Worm (Caenorhabditis elegans) whole organism, early embryonic: ENCODE results near the gene F35F10.6.

ENCODE experiments used
- B0310.2 ChIP-seq: sonication (generic microtip); optimal IDR thresholded peaks from 2 replicates; lab custom pipeline; 2016; ENCODE audit warnings: mild to moderate bottlenecking, missing genetic modification characterization, missing compliant biosample characterization
- F13C5.2 ChIP-seq: sonication (generic microtip); optimal IDR thresholded peaks from 2 replicates; lab custom pipeline; 2017; ENCODE audit warnings: mild to moderate bottlenecking, missing genetic modification characterization, inconsistent platforms, missing compliant biosample characterization
- aly-1 ChIP-seq: sonication (generic microtip); optimal IDR thresholded peaks from 2 replicates; lab custom pipeline; 2016; ENCODE audit warnings: missing genetic modification characterization, missing compliant biosample characterization
- ama-1 ChIP-seq: fragments of 150-350 bp; optimal IDR thresholded peaks from 2 replicates; lab custom pipeline; 2014
- ceh-13 ChIP-seq: fragments of 200-800 bp; sonication (Bioruptor generic); optimal IDR thresholded peaks from 2 replicates; lab custom pipeline; 2018; ENCODE audit warnings: mild to moderate bottlenecking, missing genetic modification characterization, missing compliant biosample characterization
- ceh-36 ChIP-seq: sonication (generic microtip); optimal IDR thresholded peaks from 2 replicates; lab custom pipeline; 2016; ENCODE audit warnings: missing genetic modification characterization, inconsistent platforms, missing compliant biosample characterization
- ets-7 ChIP-seq: sonication (generic microtip); optimal IDR thresholded peaks from 2 replicates; lab custom pipeline; 2016; ENCODE audit warnings: missing genotype, missing genetic modification characterization, missing compliant biosample characterization
- flt-1 ChIP-seq: fragments of 200-800 bp; sonication (Bioruptor generic); IDR thresholded peaks from 2 replicates; pipeline ENCODE4 v1.3.6; 2022; ENCODE audit warnings: missing genetic modification characterization, missing compliant biosample characterization
- hmbx-1 ChIP-seq: sonication (generic microtip); optimal IDR thresholded peaks from 2 replicates; lab custom pipeline; 2016; ENCODE audit warnings: mild to moderate bottlenecking, missing genetic modification characterization, missing compliant biosample characterization
- hmg-4 ChIP-seq: fragments of 200-800 bp; sonication (Bioruptor generic); optimal IDR thresholded peaks from 2 replicates; lab custom pipeline; 2018; ENCODE audit warnings: mild to moderate bottlenecking, missing genetic modification characterization, missing compliant biosample characterization
- hnd-1 ChIP-seq: sonication (generic microtip); optimal IDR thresholded peaks from 2 replicates; lab custom pipeline; 2016; ENCODE audit warnings: missing genetic modification characterization, missing compliant biosample characterization
- pes-1 ChIP-seq: fragments of 200-800 bp; sonication (Bioruptor generic); IDR thresholded peaks from 2 replicates; pipeline ENCODE4 v1.3.6; 2022; ENCODE audit warnings: missing genetic modification reagents, missing genetic modification characterization, missing compliant biosample characterization
- scrt-1 ChIP-seq: fragments of 200-800 bp; sonication (Bioruptor generic); IDR thresholded peaks from 2 replicates; pipeline ENCODE4 v1.3.6; 2022; ENCODE audit warnings: missing genetic modification characterization, missing compliant biosample characterization
- sea-1 ChIP-seq: fragments of 200-800 bp; sonication (Bioruptor generic); conservative IDR thresholded peaks from 2 replicates; pipeline ENCODE4 v1.3.6; 2022; ENCODE audit warnings: missing genetic modification characterization, missing compliant biosample characterization
- tbx-11 ChIP-seq: fragments of 200-800 bp; sonication (Bioruptor generic); IDR thresholded peaks from 2 replicates; pipeline ENCODE4 v1.3.6; 2022; ENCODE audit warnings: missing genetic modification characterization, missing compliant biosample characterization
- tbx-37 ChIP-seq: fragments of 200-800 bp; sonication (Bioruptor generic); conservative IDR thresholded peaks from 2 replicates; pipeline ENCODE4 v1.3.6; 2022; ENCODE audit warnings: missing genetic modification reagents, missing genetic modification characterization, missing compliant biosample characterization
- tra-4 ChIP-seq: sonication (generic microtip); optimal IDR thresholded peaks from 2 replicates; lab custom pipeline; 2017; ENCODE audit warnings: missing genetic modification characterization, missing compliant biosample characterization

F35F10.6 gene

DNA sequence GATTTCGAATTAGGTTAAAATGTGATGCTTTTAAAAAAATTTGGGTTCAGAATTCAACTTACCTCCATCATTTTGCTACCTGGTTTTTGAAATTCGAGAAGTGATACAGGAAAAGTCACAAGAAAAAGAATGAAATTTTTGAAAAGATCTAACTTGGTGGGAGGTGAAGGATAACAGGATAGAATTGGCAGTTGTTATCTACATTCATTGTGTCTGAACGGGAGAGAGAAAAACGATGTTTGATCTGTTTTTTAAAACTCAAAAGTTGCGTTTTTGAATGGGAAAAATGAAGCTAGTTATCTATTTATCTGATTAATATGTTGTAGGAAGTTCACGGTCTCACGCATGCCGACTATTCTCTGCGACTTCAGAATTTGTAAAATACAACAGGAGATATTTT, 1.8 kb downstream of the F35F10.6 start, which contains the start of gene F35F10.7:
TSS of gene F35F10.7 (minus strand) at position 101 of the 400 bp plus-strand sequence.
- no peak for TF ChIP-seq B0310.2
- no peak for TF ChIP-seq sea-1 (GFP tag; lab: Robert Waterston, UW)
- no peak for TF ChIP-seq hmg-4 (GFP tag; lab: Kevin White, UChicago)
- TF ChIP-seq ceh-13, result no peak
- no peak for TF ChIP-seq pes-1 (GFP tag; lab: Robert Waterston, UW)
- no peak for TF ChIP-seq aly-1 (tag; lab: Kevin White, UChicago)

DNA sequence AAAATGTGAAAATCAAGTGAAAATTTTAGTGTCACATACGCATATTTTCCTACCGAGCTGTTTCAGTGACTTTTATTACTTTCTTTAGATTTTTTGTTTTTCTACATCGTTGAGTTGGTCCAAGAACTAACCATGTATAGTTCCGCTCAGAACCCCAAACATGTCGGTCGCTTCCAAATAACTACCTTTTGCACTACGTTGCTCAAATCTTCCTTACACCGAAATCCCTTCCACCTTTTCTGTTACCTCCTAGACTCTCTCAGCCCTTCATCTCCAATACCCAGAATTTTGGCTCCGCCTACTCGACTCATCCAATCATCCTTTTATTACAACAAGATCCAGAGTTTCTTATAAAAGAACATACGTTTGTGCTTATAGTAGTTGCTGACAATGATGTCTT, 4.5 kb downstream of the F35F10.6 start, which contains the start of gene F35F10.5:
TSS of gene F35F10.5 (plus strand) at position 301 of the 400 bp plus-strand sequence.
- TF ChIP-seq aly-1 (tag; lab: Kevin White, UChicago), result no peak
- TF ChIP-seq F13C5.2 (tag; lab: Kevin White, UChicago), result no peak
- no peak for TF ChIP-seq ets-7 (tag; lab: Kevin White, UChicago)
- no peak for TF ChIP-seq tbx-37 (GFP tag; lab: Robert Waterston, UW)
- no peak for TF ChIP-seq scrt-1 (GFP tag; lab: Robert Waterston, UW)
- TF ChIP-seq ama-1 (lab: Kevin White, UChicago), result no peak
- TF ChIP-seq ceh-36 (tag; lab: Kevin White, UChicago), result no peak
- no peak for TF ChIP-seq pes-1 (GFP tag; lab: Robert Waterston, UW)
- no peak for TF ChIP-seq tra-4 (tag; lab: Kevin White, UChicago)
- no peak for TF ChIP-seq ceh-13
- no peak for TF ChIP-seq hmbx-1 (tag; lab: Kevin White, UChicago)
- no peak for TF ChIP-seq flt-1 (GFP tag; lab: Robert Waterston, UW)
- TF ChIP-seq hnd-1 (tag; lab: Kevin White, UChicago), result no peak
- TF ChIP-seq sea-1 (GFP tag; lab: Robert Waterston, UW), result no peak

DNA sequence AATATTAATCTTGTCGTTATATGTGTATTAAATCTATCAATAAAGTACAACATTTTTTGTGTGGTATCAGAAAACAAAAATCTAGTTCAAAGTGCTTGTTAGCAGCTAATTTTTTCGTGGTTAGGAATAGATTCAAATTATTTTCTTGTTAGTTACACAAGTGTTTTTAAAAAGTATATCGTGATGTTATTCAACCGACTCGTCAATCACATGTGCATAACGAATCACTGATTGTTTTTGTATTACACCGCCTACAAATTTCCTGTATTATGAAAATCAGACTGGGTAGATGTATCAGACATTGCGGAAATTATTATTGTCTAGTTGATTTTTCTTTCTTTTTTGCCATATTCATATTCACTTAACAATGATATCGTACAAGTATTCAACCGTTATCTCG, 6.2 kb downstream of the F35F10.6 start, which contains the start of gene str-64:
TSS of gene str-64 (plus strand) at position 301 of the 400 bp plus-strand sequence.
- TF ChIP-seq F13C5.2 (tag; lab: Kevin White, UChicago), result no peak
- TF ChIP-seq sea-1 (GFP tag; lab: Robert Waterston, UW), result no peak
- TF ChIP-seq aly-1 (tag; lab: Kevin White, UChicago), result no peak
- TF ChIP-seq tra-4 (tag; lab: Kevin White, UChicago), result no peak
- no peak for TF ChIP-seq hmg-4 (GFP tag; lab: Kevin White, UChicago)
- TF ChIP-seq B0310.2, result no peak
- TF ChIP-seq ceh-13, result no peak
- TF ChIP-seq flt-1 (GFP tag; lab: Robert Waterston, UW), result no peak
- no peak for TF ChIP-seq ets-7 (tag; lab: Kevin White, UChicago)

DNA sequence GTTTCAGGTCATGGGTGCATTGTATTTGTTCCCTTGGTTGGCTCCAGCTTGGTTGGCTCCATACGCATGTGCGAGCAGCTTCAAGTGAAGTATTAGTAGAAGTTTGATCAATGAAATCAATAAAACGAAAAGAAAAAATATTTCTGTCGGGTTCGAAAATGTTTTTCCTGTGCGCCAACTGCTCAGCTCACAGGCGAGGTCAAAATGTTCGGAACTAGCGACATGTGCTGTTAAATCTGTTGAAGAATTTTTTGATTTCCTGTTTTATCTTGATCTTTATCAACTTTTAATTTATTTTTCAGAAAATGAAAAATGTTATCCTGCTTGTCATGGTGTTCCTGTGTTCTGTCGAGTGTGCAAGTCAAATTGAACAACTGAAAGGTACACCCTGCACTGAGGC, 7.6 kb downstream of the F35F10.6 start, which contains the start of gene T28A11.25:
TSS of gene T28A11.25 (plus strand) at position 301 of the 400 bp plus-strand sequence.
- no peak for TF ChIP-seq hmg-4 (GFP tag; lab: Kevin White, UChicago)
- no peak for TF ChIP-seq hmbx-1 (tag; lab: Kevin White, UChicago)
- TF ChIP-seq aly-1 (tag; lab: Kevin White, UChicago), result no peak
- TF ChIP-seq sea-1 (GFP tag; lab: Robert Waterston, UW), result no peak
- no peak for TF ChIP-seq hnd-1 (tag; lab: Kevin White, UChicago)
- no peak for TF ChIP-seq B0310.2
- TF ChIP-seq scrt-1 (GFP tag; lab: Robert Waterston, UW), result no peak
- no peak for TF ChIP-seq ceh-13
- TF ChIP-seq tbx-37 (GFP tag; lab: Robert Waterston, UW), result no peak
- TF ChIP-seq ets-7 (tag; lab: Kevin White, UChicago), result no peak
- no peak for TF ChIP-seq tra-4 (tag; lab: Kevin White, UChicago)
- no peak for TF ChIP-seq ceh-36 (tag; lab: Kevin White, UChicago)
- TF ChIP-seq flt-1 (GFP tag; lab: Robert Waterston, UW), result no peak
- TF ChIP-seq F13C5.2 (tag; lab: Kevin White, UChicago), result no peak
- no peak for TF ChIP-seq tbx-11 (GFP tag; lab: Robert Waterston, UW)
- TF ChIP-seq ama-1 (lab: Kevin White, UChicago), result no peak
- TF ChIP-seq pes-1 (GFP tag; lab: Robert Waterston, UW), result no peak

DNA sequence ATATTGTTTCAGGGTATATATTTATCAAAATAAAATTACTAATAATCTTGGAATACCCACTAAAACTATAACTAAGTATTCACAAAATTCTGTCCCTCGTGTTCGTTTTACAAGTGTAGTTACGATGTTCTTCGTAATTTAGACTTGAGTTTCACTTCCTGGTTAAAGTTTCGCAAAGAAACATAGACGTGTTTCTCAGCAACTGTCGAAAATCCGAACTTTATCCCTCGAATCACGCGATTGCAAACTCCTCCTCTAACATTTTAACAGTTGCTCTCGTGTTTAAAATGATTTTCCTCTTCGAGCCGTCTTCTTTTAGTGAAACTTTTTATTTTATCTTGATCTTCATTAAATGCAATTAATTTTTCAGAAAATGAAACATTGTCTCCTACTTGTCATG, 9.2 kb downstream of the F35F10.6 start, which contains the start of gene T28A11.2:
TSS of gene T28A11.2 (plus strand) at position 371 of the 400 bp plus-strand sequence.
- TF ChIP-seq B0310.2 (no peak), tbx-37 (GFP tag; lab: Robert Waterston, UW) (no peak), ets-7 (tag; lab: Kevin White, UChicago) (no peak), hmbx-1 (tag; lab: Kevin White, UChicago) (no peak), ama-1 (lab: Kevin White, UChicago) (no peak), flt-1 (GFP tag; lab: Robert Waterston, UW) (no peak), F13C5.2 (tag; lab: Kevin White, UChicago) (no peak), pes-1 (GFP tag; lab: Robert Waterston, UW) (no peak), sea-1 (GFP tag; lab: Robert Waterston, UW) (no peak), tra-4 (tag; lab: Kevin White, UChicago) (no peak), scrt-1 (GFP tag; lab: Robert Waterston, UW) (no peak), aly-1 (tag; lab: Kevin White, UChicago) (no peak), hmg-4 (GFP tag; lab: Kevin White, UChicago) (no peak), ceh-36 (tag; lab: Kevin White, UChicago) (no peak), tbx-11 (GFP tag; lab: Robert Waterston, UW) (no peak), ceh-13 (no peak), hnd-1 (tag; lab: Kevin White, UChicago) (no peak)

DNA sequence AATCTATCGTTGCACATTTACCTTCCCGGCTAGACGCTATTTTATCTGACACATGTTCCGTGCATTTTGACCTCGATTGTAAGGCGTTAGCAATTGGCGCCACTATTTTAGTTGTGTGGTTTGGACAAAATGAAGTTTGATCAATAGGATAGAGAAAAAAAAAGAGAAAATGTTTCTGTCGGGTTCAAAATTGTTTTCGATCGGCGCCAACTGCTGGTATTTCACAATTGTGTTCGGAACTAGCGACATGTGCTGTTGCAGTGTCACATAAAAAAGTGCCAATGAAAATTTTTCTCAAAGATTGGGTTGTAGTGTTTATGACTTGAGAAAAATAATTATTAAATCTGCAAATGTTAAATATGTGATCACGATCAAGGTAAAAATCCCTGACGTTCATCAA, 10.0 kb downstream of the F35F10.6 start:
- TF ChIP-seq tbx-11 (GFP tag; lab: Robert Waterston, UW) (no peak), hnd-1 (tag; lab: Kevin White, UChicago) (no peak), pes-1 (GFP tag; lab: Robert Waterston, UW) (no peak), F13C5.2 (tag; lab: Kevin White, UChicago) (no peak), ets-7 (tag; lab: Kevin White, UChicago) (no peak), hmbx-1 (tag; lab: Kevin White, UChicago) (no peak), hmg-4 (GFP tag; lab: Kevin White, UChicago) (no peak), tbx-37 (GFP tag; lab: Robert Waterston, UW) (no peak), B0310.2 (no peak), aly-1 (tag; lab: Kevin White, UChicago) (no peak), ama-1 (lab: Kevin White, UChicago) (no peak), ceh-13 (no peak), ceh-36 (tag; lab: Kevin White, UChicago) (no peak), scrt-1 (GFP tag; lab: Robert Waterston, UW) (no peak), sea-1 (GFP tag; lab: Robert Waterston, UW) (no peak), tra-4 (tag; lab: Kevin White, UChicago) (no peak)
